Fruit fly (Drosophila melanogaster) whole organism, embryonic: ENCODE results near the gene CG14694.
A peak's percentile ranks its signal among the peaks of the same experiment; 100 is the strongest.

Experiments used
- Adf1 ChIP-seq: fragments of 200-800 bp; sonication (Bioruptor generic); IDR thresholded peaks from 2 replicates; pipeline ENCODE4 v1.3.6; 2022; ENCODE audit warnings: missing biosample characterization, missing genetic modification characterization
- CG10654 ChIP-seq: fragments of 200-800 bp; sonication (Bioruptor generic); optimal IDR thresholded peaks from 2 replicates; lab custom pipeline; 2016; ENCODE audit warnings: missing biosample characterization, missing genetic modification characterization
- CG12744 ChIP-seq: fragments of 200-800 bp; sonication (Bioruptor generic); optimal IDR thresholded peaks from 2 replicates; lab custom pipeline; 2016; ENCODE audit warnings: missing biosample characterization, missing genetic modification characterization
- CG13624 ChIP-seq: fragments of 200-800 bp; sonication (Bioruptor generic); optimal IDR thresholded peaks from 2 replicates; lab custom pipeline; 2016; ENCODE audit warnings: missing biosample characterization, missing genetic modification characterization
- CG13894 ChIP-seq: fragments of 200-800 bp; sonication (Bioruptor generic); optimal IDR thresholded peaks from 3 replicates; lab custom pipeline; 2018; ENCODE audit warnings: missing biosample characterization, mild to moderate bottlenecking, missing genetic modification characterization, moderate library complexity
- CG14014 ChIP-seq: fragments of 200-800 bp; sonication (Bioruptor generic); IDR thresholded peaks from 2 replicates; pipeline ENCODE4 v1.3.6; 2022; ENCODE audit warnings: missing biosample characterization, missing genetic modification characterization
- CG16813 ChIP-seq: fragments of 200-800 bp; sonication (Bioruptor generic); IDR thresholded peaks from 3 replicates; pipeline ENCODE4 v1.3.6; 2022; ENCODE audit warnings: missing biosample characterization, missing genetic modification characterization; ENCODE audit not compliant: partially characterized antibody
- CG17359 ChIP-seq: fragments of 200-800 bp; sonication (Bioruptor generic); optimal IDR thresholded peaks from 3 replicates; lab custom pipeline; 2018; ENCODE audit warnings: missing biosample characterization, mild to moderate bottlenecking, missing genetic modification characterization, moderate library complexity
- CG17912 ChIP-seq: fragments of 200-800 bp; sonication (Bioruptor generic); optimal IDR thresholded peaks from 2 replicates; lab custom pipeline; 2018; ENCODE audit warnings: missing biosample characterization, mild to moderate bottlenecking, missing genetic modification characterization
- CG18262 ChIP-seq: fragments of 200-800 bp; optimal IDR thresholded peaks from 3 replicates; lab custom pipeline; 2019; ENCODE audit warnings: missing biosample characterization, mild to moderate bottlenecking, missing genetic modification characterization, moderate library complexity
- CG18619 ChIP-seq: fragments of 200-800 bp; sonication (Bioruptor generic); optimal IDR thresholded peaks from 3 replicates; lab custom pipeline; 2017; ENCODE audit warnings: missing biosample characterization, mild to moderate bottlenecking, missing genetic modification characterization
- CG31224 ChIP-seq: fragments of 200-800 bp; sonication (Bioruptor generic); IDR thresholded peaks from 2 replicates; pipeline ENCODE4 v1.3.6; 2022; ENCODE audit warnings: missing biosample characterization, missing genetic modification characterization
- CG3995 ChIP-seq: fragments of 200-800 bp; sonication (Bioruptor generic); optimal IDR thresholded peaks from 3 replicates; lab custom pipeline; 2016; ENCODE audit warnings: missing biosample characterization, missing genetic modification characterization
- CG4360 ChIP-seq: fragments of 200-800 bp; sonication (Bioruptor generic); IDR thresholded peaks from 2 replicates; pipeline ENCODE4 v1.3.6; 2022; ENCODE audit warnings: missing biosample characterization, missing genetic modification characterization
- CG5180 ChIP-seq: fragments of 200-800 bp; sonication (Bioruptor generic); optimal IDR thresholded peaks from 3 replicates; lab custom pipeline; 2017; ENCODE audit warnings: missing biosample characterization, missing genetic modification characterization, mild to moderate bottlenecking, moderate library complexity, missing genetic modification reagents
- CG6683 ChIP-seq: fragments of 200-800 bp; sonication (Bioruptor generic); optimal IDR thresholded peaks from 2 replicates; lab custom pipeline; 2017; ENCODE audit warnings: missing biosample characterization, mild to moderate bottlenecking, missing genetic modification characterization, missing genetic modification reagents
- CG8765 ChIP-seq: fragments of 200-800 bp; sonication (Bioruptor generic); IDR thresholded peaks from 2 replicates; pipeline ENCODE4 v1.3.6; 2022; ENCODE audit warnings: missing biosample characterization, missing genetic modification characterization
- CG8924 ChIP-seq: fragments of 200-800 bp; optimal IDR thresholded peaks from 3 replicates; lab custom pipeline; 2019; ENCODE audit warnings: missing biosample characterization, mild to moderate bottlenecking, missing genetic modification characterization, moderate library complexity
- CG9437 ChIP-seq: fragments of 200-800 bp; sonication (Bioruptor generic); optimal IDR thresholded peaks from 2 replicates; lab custom pipeline; 2018; ENCODE audit warnings: missing biosample characterization, mild to moderate bottlenecking, missing genetic modification characterization
- Deaf1 ChIP-seq: fragments of 200-800 bp; optimal IDR thresholded peaks from 3 replicates; lab custom pipeline; 2019; ENCODE audit warnings: missing biosample characterization, mild to moderate bottlenecking, missing genetic modification characterization, moderate library complexity
- Dfd ChIP-seq, 2 experiments: fragments of >200 bp; optimal IDR thresholded peaks; 2 replicates each; lab custom pipeline; 2017; ENCODE audit warnings: missing biosample characterization in 2 of 2, missing genetic modification characterization in 2 of 2
- Dll ChIP-seq: fragments of 200-800 bp; sonication (Bioruptor generic); IDR thresholded peaks from 4 replicates; pipeline ENCODE4 v1.3.6; 2022; ENCODE audit warnings: missing biosample characterization, missing genetic modification characterization; ENCODE audit not compliant: partially characterized antibody
- Drgx ChIP-seq: fragments of 200-800 bp; sonication (Bioruptor generic); IDR thresholded peaks from 2 replicates; pipeline ENCODE4 v1.3.6; 2022; ENCODE audit warnings: missing biosample characterization, missing genetic modification characterization
- H15 ChIP-seq: fragments of 200-800 bp; sonication (Bioruptor generic); IDR thresholded peaks from 3 replicates; pipeline ENCODE4 v1.3.6; 2022; ENCODE audit warnings: missing biosample characterization, missing genetic modification characterization
- MTF-1 ChIP-seq: fragments of 200-800 bp; sonication (Bioruptor generic); optimal IDR thresholded peaks from 2 replicates; lab custom pipeline; 2018; ENCODE audit warnings: missing biosample characterization, mild to moderate bottlenecking, missing genetic modification characterization, borderline replicate concordance
- NFAT ChIP-seq: fragments of 200-800 bp; sonication (Bioruptor generic); IDR thresholded peaks from 2 replicates; pipeline ENCODE4 v1.3.6; 2022; ENCODE audit warnings: missing biosample characterization, missing genetic modification characterization
- Vsx1 ChIP-seq: fragments of 200-800 bp; sonication (Bioruptor generic); optimal IDR thresholded peaks from 2 replicates; lab custom pipeline; 2017; ENCODE audit warnings: missing biosample characterization, mild to moderate bottlenecking, missing genetic modification characterization, missing genetic modification reagents
- Xbp1 ChIP-seq: fragments of 200-800 bp; sonication (Bioruptor generic); optimal IDR thresholded peaks from 3 replicates; lab custom pipeline; 2016; ENCODE audit warnings: missing biosample characterization, mild to moderate bottlenecking, missing genetic modification characterization
- ab ChIP-seq: fragments of 200-800 bp; sonication (Bioruptor generic); optimal IDR thresholded peaks from 2 replicates; lab custom pipeline; 2016; ENCODE audit warnings: missing biosample characterization, missing genetic modification characterization
- aop ChIP-seq: fragments of 200-800 bp; sonication (Bioruptor generic); IDR thresholded peaks from 2 replicates; pipeline ENCODE4 v1.3.6; 2022; ENCODE audit warnings: missing biosample characterization, missing genetic modification characterization
- ase ChIP-seq: fragments of 200-800 bp; sonication (Bioruptor generic); IDR thresholded peaks from 3 replicates; pipeline ENCODE4 v1.3.6; 2022; ENCODE audit warnings: missing biosample characterization, missing genetic modification characterization
- ato ChIP-seq: fragments of 200-800 bp; sonication (Bioruptor generic); IDR thresholded peaks from 2 replicates; pipeline ENCODE4 v1.3.6; 2022; ENCODE audit warnings: missing biosample characterization, missing genetic modification characterization; ENCODE audit not compliant: partially characterized antibody
- cg ChIP-seq: fragments of 200-800 bp; sonication (Bioruptor generic); optimal IDR thresholded peaks from 3 replicates; lab custom pipeline; 2019; ENCODE audit warnings: missing biosample characterization, mild to moderate bottlenecking, missing genetic modification characterization, moderate library complexity
- fd64A ChIP-seq: fragments of 200-800 bp; sonication (Bioruptor generic); optimal IDR thresholded peaks from 3 replicates; lab custom pipeline; 2018; ENCODE audit warnings: missing biosample characterization, mild to moderate bottlenecking, missing genetic modification characterization
- gro ChIP-seq: fragments of 200-800 bp; sonication (Bioruptor generic); optimal IDR thresholded peaks from 2 replicates; lab custom pipeline; 2016; ENCODE audit warnings: missing biosample characterization, missing genetic modification characterization
- hbn ChIP-seq: fragments of 200-800 bp; sonication (Bioruptor generic); IDR thresholded peaks from 2 replicates; pipeline ENCODE4 v1.3.6; 2022; ENCODE audit warnings: missing biosample characterization, missing genetic modification characterization; ENCODE audit not compliant: partially characterized antibody
- inv ChIP-seq: fragments of 200-800 bp; sonication (Bioruptor generic); IDR thresholded peaks from 2 replicates; pipeline ENCODE4 v1.3.6; 2022; ENCODE audit warnings: missing biosample characterization, missing genetic modification characterization; ENCODE audit not compliant: partially characterized antibody
- knrl ChIP-seq: fragments of 200-800 bp; sonication (Bioruptor generic); IDR thresholded peaks from 3 replicates; pipeline ENCODE4 v1.3.6; 2022; ENCODE audit warnings: missing biosample characterization, missing genetic modification characterization; ENCODE audit not compliant: partially characterized antibody
- mld ChIP-seq: fragments of 200-800 bp; sonication (Bioruptor generic); IDR thresholded peaks from 3 replicates; pipeline ENCODE4 v1.3.6; 2022; ENCODE audit warnings: missing biosample characterization, missing genetic modification characterization; ENCODE audit not compliant: partially characterized antibody
- nerfin-1 ChIP-seq: fragments of 200-800 bp; sonication (Bioruptor generic); optimal IDR thresholded peaks from 3 replicates; lab custom pipeline; 2019; ENCODE audit warnings: missing biosample characterization, mild to moderate bottlenecking, missing genetic modification characterization, moderate library complexity
- nmo ChIP-seq: fragments of 200-800 bp; sonication (Bioruptor generic); optimal IDR thresholded peaks from 2 replicates; lab custom pipeline; 2018; ENCODE audit warnings: missing biosample characterization, mild to moderate bottlenecking, missing genetic modification characterization, moderate library complexity
- nom ChIP-seq: fragments of 200-800 bp; sonication (Bioruptor generic); optimal IDR thresholded peaks from 2 replicates; lab custom pipeline; 2017; ENCODE audit warnings: missing biosample characterization, missing genetic modification characterization, mild to moderate bottlenecking, moderate library complexity, missing genetic modification reagents
- pfk ChIP-seq: fragments of 200-800 bp; sonication (Bioruptor generic); optimal IDR thresholded peaks from 2 replicates; lab custom pipeline; 2018; ENCODE audit warnings: missing biosample characterization, mild to moderate bottlenecking, missing genetic modification characterization, moderate library complexity
- phol ChIP-seq: fragments of 200-800 bp; sonication (Bioruptor generic); optimal IDR thresholded peaks from 3 replicates; lab custom pipeline; 2018; ENCODE audit warnings: missing biosample characterization, mild to moderate bottlenecking, missing genetic modification characterization, moderate library complexity
- pita ChIP-seq: fragments of 200-800 bp; sonication (Bioruptor generic); optimal IDR thresholded peaks from 2 replicates; lab custom pipeline; 2017; ENCODE audit warnings: missing biosample characterization, mild to moderate bottlenecking, missing genetic modification characterization
- pum ChIP-seq: fragments of 200-800 bp; sonication (Bioruptor generic); optimal IDR thresholded peaks from 2 replicates; lab custom pipeline; 2016; ENCODE audit warnings: missing biosample characterization, missing genetic modification characterization
- pzg ChIP-seq: fragments of 200-800 bp; sonication (Bioruptor generic); optimal IDR thresholded peaks from 3 replicates; lab custom pipeline; 2018; ENCODE audit warnings: missing biosample characterization, mild to moderate bottlenecking, missing genetic modification characterization, moderate library complexity
- tin ChIP-seq: fragments of 200-800 bp; sonication (Bioruptor generic); optimal IDR thresholded peaks from 3 replicates; lab custom pipeline; 2016; ENCODE audit warnings: missing biosample characterization, missing genetic modification characterization
- unpg ChIP-seq: fragments of 200-800 bp; sonication (Bioruptor generic); optimal IDR thresholded peaks from 3 replicates; lab custom pipeline; 2018; ENCODE audit warnings: missing biosample characterization, mild to moderate bottlenecking, missing genetic modification characterization, moderate library complexity

The CG14694 gene

dm6 chr3R:10868427-10868962 lies 8.9 kb upstream of the CG14694 start, which contains the start of the genes SelR and Tsp86D (continued):
- peak; percentile 64 for TF ChIP-seq CG8924 (tag; lab: Kevin White, UChicago)
- TF ChIP-seq pita (GFP tag; lab: Kevin White, UChicago) = no peak
- TF ChIP-seq nmo (GFP tag; lab: Kevin White, UChicago) = peak; percentile 72
- TF ChIP-seq CG10654 (GFP tag; lab: Kevin White, UChicago) = no peak
- peak; percentile 52 for TF ChIP-seq CG13624
- no peak for TF ChIP-seq Drgx
- TF ChIP-seq NFAT (GFP tag; lab: Robert Waterston, UW) = 0 out of 2 replicates have a peak, but pooled peaks have one; percentile 27
- TF ChIP-seq CG5180 (GFP tag; lab: Kevin White, UChicago) = no peak
- peak; percentile 53 for TF ChIP-seq CG16813 (GFP tag; lab: Robert Waterston, UW)
- peak; percentile 61 for TF ChIP-seq gro (GFP tag; lab: Kevin White, UChicago)
- peak; percentile 75 for TF ChIP-seq Dll (GFP tag; lab: Robert Waterston, UW)
- TF ChIP-seq CG8765 (GFP tag; lab: Robert Waterston, UW) = no peak
- no peak for TF ChIP-seq fd64A
- peak; percentile 28 for TF ChIP-seq Deaf1
- no peak for TF ChIP-seq H15 (GFP tag; lab: Robert Waterston, UW)
- peak; percentile 97 for TF ChIP-seq pzg (GFP tag; lab: Kevin White, UChicago)
- TF ChIP-seq ase (GFP tag; lab: Robert Waterston, UW) = no peak
- peak; percentile 60 for TF ChIP-seq knrl (GFP tag; lab: Robert Waterston, UW)
- no peak for TF ChIP-seq pum (GFP tag; lab: Kevin White, UChicago)
- peak; percentile 94 for TF ChIP-seq Vsx1 (GFP tag; lab: Kevin White, UChicago)
- TF ChIP-seq phol (tag; lab: Kevin White, UChicago) = peak; percentile 50
- TF ChIP-seq Dfd (GFP tag; optimal IDR thresholded peaks at IDR 0.05; lab: Kevin White, UChicago) = no peak
- peak; percentile 8 for TF ChIP-seq CG9437 (GFP tag; lab: Kevin White, UChicago)
- TF ChIP-seq CG14014 (GFP tag; lab: Robert Waterston, UW) = no peak
- no peak for TF ChIP-seq ab (GFP tag; lab: Kevin White, UChicago)
- no peak for TF ChIP-seq CG4360
- peak; percentile 44 for TF ChIP-seq pfk
- TF ChIP-seq Xbp1 (GFP tag; lab: Kevin White, UChicago) = no peak
- TF ChIP-seq CG17912 (GFP tag; lab: Kevin White, UChicago) = peak; percentile 57
- peak; percentile 16 for TF ChIP-seq CG17359
- TF ChIP-seq nom = peak; percentile 9
- TF ChIP-seq Adf1 = peak; percentile 26; the same call in 1 of the 2 replicates
- no peak for TF ChIP-seq CG18619 (GFP tag; lab: Kevin White, UChicago)
- TF ChIP-seq nerfin-1 (tag; lab: Kevin White, UChicago) = peak; percentile 79
- TF ChIP-seq CG13894 = peak; percentile 84
- no peak for TF ChIP-seq tin (GFP tag; lab: Kevin White, UChicago)
- peak; percentile 16 for TF ChIP-seq CG18262 (tag; lab: Kevin White, UChicago)
- no peak for TF ChIP-seq cg
- peak; percentile 45; the same call in 1 of the 2 replicates for TF ChIP-seq inv
- no peak for TF ChIP-seq mld
- TF ChIP-seq CG6683 (GFP tag; lab: Kevin White, UChicago) = no peak
- peak; percentile 27; the same call in 1 of the 2 replicates for TF ChIP-seq hbn (GFP tag; lab: Robert Waterston, UW)
- no peak for TF ChIP-seq CG31224 (GFP tag; lab: Robert Waterston, UW)
- TF ChIP-seq MTF-1 = peak; percentile 55
- TF ChIP-seq CG12744 (GFP tag; lab: Kevin White, UChicago) = peak; percentile 35
- no peak for TF ChIP-seq CG3995 (GFP tag; lab: Kevin White, UChicago)
- TF ChIP-seq ato = 0 out of 2 replicates have a peak, but pooled peaks have one; percentile 12
- TF ChIP-seq unpg (GFP tag; lab: Kevin White, UChicago) = peak; percentile 40
- no peak for TF ChIP-seq aop (GFP tag; lab: Robert Waterston, UW)
